Fruit fly (Drosophila melanogaster): ENCODE data around the gene daw.
A peak's percentile ranks its signal among the peaks of the same experiment; 100 is the strongest.

Gene daw

DNA sequence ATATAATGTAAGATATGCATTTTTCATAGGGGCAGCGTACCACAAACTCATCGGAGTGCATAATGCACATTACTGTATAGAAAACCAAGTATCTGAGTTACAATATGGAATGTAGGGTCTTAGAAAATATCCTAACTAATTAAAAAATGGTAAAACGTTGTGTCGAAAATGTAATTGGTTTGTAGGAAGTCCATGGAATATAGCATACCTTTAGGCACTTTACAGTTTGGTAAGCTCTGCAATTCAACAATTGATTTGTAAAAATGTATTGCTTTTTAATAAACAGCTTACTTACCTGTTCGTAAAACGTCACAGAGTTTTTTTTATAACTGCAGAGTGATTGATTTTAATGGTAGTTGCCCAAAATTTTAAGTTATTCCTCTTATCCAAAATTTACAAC, 7.1 kb downstream of the daw start, which contains the start of gene CG2964:
Gene CG2964, plus strand, starts transcription at position 301 of the 400 bp plus-strand sequence.
- TF ChIP-seq Hand (GFP tag; optimal IDR thresholded peaks at IDR 0.05) (no peak), unc-4 (GFP tag; IDR thresholded peaks at IDR 0.05; ENCODE audit: partially characterized antibody) (no peak)

DNA sequence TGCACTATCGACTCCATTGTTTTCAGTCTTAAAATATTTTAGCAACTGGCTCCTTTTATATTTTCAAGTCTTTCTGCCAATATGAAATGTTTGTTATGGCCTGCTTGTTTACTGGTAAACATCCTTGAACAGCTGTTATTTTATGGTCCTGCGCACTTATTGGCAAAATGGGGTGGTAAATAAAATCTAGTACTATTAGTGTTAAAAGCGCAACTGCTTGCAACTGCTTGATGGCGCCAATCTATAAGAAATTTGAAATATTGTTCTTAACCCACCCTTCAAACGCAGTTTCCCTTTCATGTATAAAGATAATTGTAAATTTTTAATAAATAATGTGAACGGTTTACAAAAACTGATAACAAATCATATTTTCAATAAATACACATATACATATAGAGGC, 10.6 kb downstream of the daw start, which contains the start of gene G6P:
Gene G6P, minus strand, starts transcription at position 88 of the 400 bp plus-strand sequence.
- TF ChIP-seq ewg (GFP tag; optimal IDR thresholded peaks at IDR 0.05): peak; percentile 100
- TF ChIP-seq CG43689 (GFP tag; IDR thresholded peaks at IDR 0.05): no peak
- peak; percentile 75 for TF ChIP-seq E2f2 (GFP tag; IDR thresholded peaks at IDR 0.05)
- TF ChIP-seq br (optimal IDR thresholded peaks at IDR 0.05): no peak
- no peak for TF ChIP-seq vfl (GFP tag; optimal IDR thresholded peaks at IDR 0.05)
- TF ChIP-seq CG11504 (tag; optimal IDR thresholded peaks at IDR 0.05): no peak
- no peak for TF ChIP-seq sna (GFP tag; IDR thresholded peaks at IDR 0.05; ENCODE audit: partially characterized antibody)
- TF ChIP-seq seq (GFP tag; IDR thresholded peaks at IDR 0.05): peak; percentile 42; the same call in 1 of the 2 replicates
- TF ChIP-seq CG31365 (tag; optimal IDR thresholded peaks at IDR 0.05): peak; percentile 94
- TF ChIP-seq pzg (GFP tag; optimal IDR thresholded peaks at IDR 0.05): peak; percentile 15
- peak; percentile 70 for TF ChIP-seq Dp (GFP tag; optimal IDR thresholded peaks at IDR 0.05)
- TF ChIP-seq crp (GFP tag; optimal IDR thresholded peaks at IDR 0.05): peak in 1 of 2 experiments; percentile 70

DNA sequence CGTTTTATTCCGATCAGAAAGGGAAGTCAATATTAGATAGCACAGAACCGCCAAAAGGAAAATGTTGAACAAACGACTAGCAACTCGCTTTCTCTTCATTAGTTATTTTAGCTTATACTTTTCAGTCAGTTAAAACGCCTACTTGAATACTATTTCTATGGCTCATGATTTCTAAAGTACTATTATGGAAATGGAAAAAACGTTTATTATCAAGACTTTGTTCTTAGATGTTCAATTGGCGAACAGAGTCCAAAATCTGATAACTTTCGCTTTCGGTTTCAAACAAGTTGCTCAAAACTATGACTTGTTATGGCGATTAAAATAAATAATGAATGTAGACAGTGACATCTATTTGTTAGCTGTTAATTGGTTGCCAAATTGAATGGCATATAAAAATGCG, 20.3 kb downstream of the daw start, which contains the start of gene CG3123:
Gene CG3123, minus strand, starts transcription at position 101 of the 400 bp plus-strand sequence.
- TF ChIP-seq Blimp-1 (GFP tag; optimal IDR thresholded peaks at IDR 0.05) (peak; percentile 1), Xbp1 (GFP tag; optimal IDR thresholded peaks at IDR 0.05) (no peak)

DNA sequence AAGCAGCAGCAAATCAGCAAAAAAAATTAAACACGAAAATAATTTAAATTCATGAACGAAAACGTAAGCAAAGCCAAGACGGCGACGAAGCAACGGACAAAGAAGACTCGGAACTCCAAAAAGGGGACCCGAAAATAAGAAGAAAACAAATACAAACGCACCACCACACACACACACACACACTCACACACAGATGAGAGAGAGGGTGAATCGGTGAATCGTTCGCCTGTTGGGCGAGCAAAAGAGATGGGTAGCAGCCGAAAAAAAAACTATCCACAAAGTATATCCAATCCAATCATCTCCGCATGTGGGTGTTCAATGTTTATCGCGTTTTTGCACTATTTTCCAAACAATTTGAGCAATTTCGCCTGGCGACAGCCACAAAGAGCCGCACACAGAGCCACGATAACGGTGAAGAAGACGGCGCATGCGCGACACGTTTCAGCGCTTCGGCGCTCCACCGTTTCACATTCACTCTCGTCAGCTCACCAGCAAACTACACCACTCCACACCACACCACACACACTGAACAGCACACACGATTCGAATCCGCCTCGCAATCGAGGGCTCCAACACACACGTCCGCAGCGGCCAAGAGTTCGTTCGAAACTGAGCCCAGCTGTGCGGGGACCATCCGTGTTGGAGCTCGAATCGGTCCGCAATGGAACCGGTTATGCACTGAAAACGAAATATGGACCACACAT, 24.7 kb downstream of the daw start, which contains the start of gene Duox:
Gene Duox, minus strand, starts transcription at position 612 of the 704 bp plus-strand sequence.
- TF ChIP-seq MBD-R2 (GFP tag; IDR thresholded peaks at IDR 0.05) (no peak), CG11085 (GFP tag; IDR thresholded peaks at IDR 0.05) (no peak), zen (tag; optimal IDR thresholded peaks at IDR 0.05) (no peak), CG3065 (GFP tag; optimal IDR thresholded peaks at IDR 0.05) (no peak), Antp (GFP tag; optimal IDR thresholded peaks at IDR 0.05) (no peak), Med (GFP tag) (no peak), chinmo (GFP tag; IDR thresholded peaks at IDR 0.05; ENCODE audit: partially characterized antibody) (peak; percentile 84; the same call in 1 of the 4 replicates), Mrtf (GFP tag; IDR thresholded peaks at IDR 0.05) (no peak), pzg (GFP tag; optimal IDR thresholded peaks at IDR 0.05) (no peak), Awh (GFP tag; IDR thresholded peaks at IDR 0.05) (no peak), Dip2 (GFP tag; IDR thresholded peaks at IDR 0.05) (no peak), Jarid2 (GFP tag; optimal IDR thresholded peaks at IDR 0.05) (peak; percentile 87), gcm2 (GFP tag; optimal IDR thresholded peaks at IDR 0.05) (no peak), CG30431 (GFP tag; optimal IDR thresholded peaks at IDR 0.05) (no peak), Oli (tag; optimal IDR thresholded peaks at IDR 0.05) (no peak), CG18011 (GFP tag; optimal IDR thresholded peaks at IDR 0.05) (no peak), nom (GFP tag; optimal IDR thresholded peaks at IDR 0.05) (no peak), CG15514 (GFP tag; optimal IDR thresholded peaks at IDR 0.05) (no peak), cg (GFP tag; optimal IDR thresholded peaks at IDR 0.05) (peak; percentile 87), CG4360 (GFP tag; IDR thresholded peaks at IDR 0.05) (peak; percentile 27; the same call in 1 of the 2 replicates), CG10209 (GFP tag; optimal IDR thresholded peaks at IDR 0.05) (no peak), CG5180 (GFP tag; optimal IDR thresholded peaks at IDR 0.05) (peak; percentile 90), kay (GFP tag; optimal IDR thresholded peaks at IDR 0.05) (no peak), CG10979 (tag; optimal IDR thresholded peaks at IDR 0.05) (no peak), bab2 (GFP tag; optimal IDR thresholded peaks at IDR 0.05) (no peak), seq (GFP tag; IDR thresholded peaks at IDR 0.05) (no peak), CG9609 (GFP tag; optimal IDR thresholded peaks at IDR 0.05) (peak; percentile 48), tin (GFP tag; optimal IDR thresholded peaks at IDR 0.05) (no peak), vnd (GFP tag; IDR thresholded peaks at IDR 0.05; ENCODE audit: partially characterized antibody) (no peak)

All from whole organism, embryonic.